Worm (Caenorhabditis elegans) whole organism, L1 larva: Measurements from ENCODE around the gene F37B4.10.

Source experiments
- C04F5.9 ChIP-seq: sonication (generic microtip); optimal IDR thresholded peaks from 2 replicates; lab custom pipeline; 2016; ENCODE audit warnings: missing genetic modification characterization, missing compliant biosample characterization
- C16A3.4 ChIP-seq: fragments of 150-350 bp; optimal IDR thresholded peaks from 2 replicates; lab custom pipeline; 2014; ENCODE audit warnings: missing biosample characterization, missing genetic modification characterization
- C34B4.2 ChIP-seq: sonication (generic microtip); optimal IDR thresholded peaks from 2 replicates; lab custom pipeline; 2017; ENCODE audit warnings: mild to moderate bottlenecking, missing genetic modification characterization, missing compliant biosample characterization
- Y116A8C.19 ChIP-seq: sonication (generic microtip); optimal IDR thresholded peaks from 2 replicates; lab custom pipeline; 2016; ENCODE audit warnings: missing compliant biosample characterization, missing genetic modification characterization, borderline replicate concordance
- ama-1 ChIP-seq: fragments of 150-350 bp; optimal IDR thresholded peaks from 2 replicates; lab custom pipeline; 2014
- ceh-90 ChIP-seq: sonication (generic microtip); optimal IDR thresholded peaks from 2 replicates; lab custom pipeline; 2016; ENCODE audit warnings: missing genetic modification characterization, missing compliant biosample characterization
- ces-1 ChIP-seq: fragments of 150-350 bp; optimal IDR thresholded peaks from 2 replicates; lab custom pipeline; 2014; ENCODE audit warnings: missing biosample characterization, missing genetic modification reagents, missing genetic modification characterization
- dpl-1 ChIP-seq, 3 experiments: fragments of 150-350 bp in 2 of 3; sonication (generic microtip) in 1 of 3; optimal IDR thresholded peaks; 2 replicates each; lab custom pipeline; 2014 to 2017; ENCODE audit warnings: missing biosample characterization in 3 of 3, missing genetic modification characterization in 3 of 3, missing genetic modification reagents in 3 of 3
- efl-1 ChIP-seq, 4 experiments: fragments of 150-350 bp; optimal IDR thresholded peaks in 3 of 4; peaks in 1 of 4; 1 replicate in 1 of 4; 2 replicates in 3 of 4; lab custom pipeline; 2014; ENCODE audit warnings: missing biosample characterization in 2 of 4, missing genetic modification characterization in 2 of 4, missing genetic modification reagents in 2 of 4
- efl-3 ChIP-seq: fragments of 200-800 bp; sonication (Bioruptor generic); optimal IDR thresholded peaks from 2 replicates; lab custom pipeline; 2018; ENCODE audit warnings: mild to moderate bottlenecking, missing genetic modification characterization, missing compliant biosample characterization
- egl-13 ChIP-seq: sonication (generic microtip); optimal IDR thresholded peaks from 2 replicates; lab custom pipeline; 2016; ENCODE audit warnings: missing genotype, missing genetic modification reagents, missing genetic modification characterization, missing compliant biosample characterization
- elt-3 ChIP-seq, 6 experiments: fragments of 150-350 bp in 1 of 6; sonication (generic microtip); optimal IDR thresholded peaks; 2 replicates each; lab custom pipeline; 2017 to 2018; ENCODE audit warnings: missing biosample characterization in 6 of 6, missing genetic modification characterization in 6 of 6, inconsistent platforms in 1 of 6
- ets-5 ChIP-seq: fragments of 200-800 bp; sonication (Bioruptor generic); IDR thresholded peaks from 2 replicates; pipeline ENCODE4 v1.3.6; 2022; ENCODE audit warnings: missing genetic modification characterization, missing compliant biosample characterization
- fkh-8 ChIP-seq: sonication (generic microtip); optimal IDR thresholded peaks from 2 replicates; lab custom pipeline; 2016; ENCODE audit warnings: mild to moderate bottlenecking, missing genetic modification characterization, missing compliant biosample characterization
- fos-1 ChIP-seq: fragments of 150-350 bp; optimal IDR thresholded peaks from 2 replicates; lab custom pipeline; 2014; ENCODE audit warnings: missing biosample characterization, missing genetic modification characterization
- hlh-4 ChIP-seq: sonication (generic microtip); optimal IDR thresholded peaks from 2 replicates; lab custom pipeline; 2016; ENCODE audit warnings: mild to moderate bottlenecking, missing genetic modification characterization, missing compliant biosample characterization
- irx-1 ChIP-seq: sonication (generic microtip); optimal IDR thresholded peaks from 2 replicates; lab custom pipeline; 2016; ENCODE audit warnings: missing genetic modification characterization, missing compliant biosample characterization
- isw-1 ChIP-seq: fragments of 200-800 bp; sonication (Bioruptor generic); IDR thresholded peaks from 2 replicates; pipeline ENCODE4 v1.3.6; 2022; ENCODE audit warnings: missing genetic modification characterization, missing compliant biosample characterization
- lin-14 ChIP-seq: fragments of 200-800 bp; sonication (Bioruptor generic); optimal IDR thresholded peaks from 2 replicates; lab custom pipeline; 2018; ENCODE audit warnings: mild to moderate bottlenecking, missing genetic modification characterization, moderate library complexity, missing compliant biosample characterization
- lin-35 ChIP-seq, 2 experiments: fragments of 150-350 bp; optimal IDR thresholded peaks; 2 replicates each; lab custom pipeline; 2014; ENCODE audit warnings: missing biosample characterization in 2 of 2, missing genetic modification characterization in 2 of 2, missing genetic modification reagents in 2 of 2
- lsy-2 ChIP-seq, 2 experiments: fragments of 150-350 bp; optimal IDR thresholded peaks; 2 replicates each; lab custom pipeline; 2014; ENCODE audit warnings: missing biosample characterization in 2 of 2, missing genetic modification characterization in 2 of 2
- mdl-1 ChIP-seq, 2 experiments: fragments of 150-350 bp; optimal IDR thresholded peaks; 2 replicates each; lab custom pipeline; 2014 to 2017; ENCODE audit warnings: missing biosample characterization in 2 of 2, missing genetic modification characterization in 2 of 2, inconsistent platforms in 1 of 2
- nhr-19 ChIP-seq: fragments of 200-800 bp; sonication (Bioruptor generic); conservative IDR thresholded peaks from 2 replicates; pipeline ENCODE4 v1.3.6; 2022; ENCODE audit warnings: missing genetic modification characterization, missing compliant biosample characterization
- nhr-20 ChIP-seq: sonication (generic microtip); optimal IDR thresholded peaks from 2 replicates; lab custom pipeline; 2016; ENCODE audit warnings: mild to moderate bottlenecking, missing genetic modification characterization, missing compliant biosample characterization
- nhr-237 ChIP-seq: fragments of 150-350 bp; optimal IDR thresholded peaks from 2 replicates; lab custom pipeline; 2014; ENCODE audit warnings: missing biosample characterization, missing genetic modification characterization
- nhr-28 ChIP-seq: fragments of 150-350 bp; optimal IDR thresholded peaks from 2 replicates; lab custom pipeline; 2014; ENCODE audit warnings: missing biosample characterization, missing genetic modification characterization
- nhr-47 ChIP-seq: sonication (generic microtip); optimal IDR thresholded peaks from 2 replicates; lab custom pipeline; 2016; ENCODE audit warnings: mild to moderate bottlenecking, missing genetic modification characterization, moderate library complexity, missing compliant biosample characterization
- nhr-71 ChIP-seq: sonication (generic microtip); optimal IDR thresholded peaks from 2 replicates; lab custom pipeline; 2016; ENCODE audit warnings: mild to moderate bottlenecking, missing genetic modification characterization, moderate library complexity, missing compliant biosample characterization
- nhr-76 ChIP-seq: sonication (generic microtip); optimal IDR thresholded peaks from 2 replicates; lab custom pipeline; 2017; ENCODE audit warnings: missing biosample characterization, missing genetic modification characterization
- nhr-90 ChIP-seq: sonication (generic microtip); optimal IDR thresholded peaks from 2 replicates; lab custom pipeline; 2016; ENCODE audit warnings: mild to moderate bottlenecking, missing genetic modification characterization, missing compliant biosample characterization; ENCODE audit not compliant: poor library complexity
- pqm-1 ChIP-seq: sonication (generic microtip); optimal IDR thresholded peaks from 3 replicates; lab custom pipeline; 2017; ENCODE audit warnings: missing biosample characterization, missing genetic modification characterization
- rnt-1 ChIP-seq: sonication (generic microtip); optimal IDR thresholded peaks from 2 replicates; lab custom pipeline; 2016; ENCODE audit warnings: mild to moderate bottlenecking, missing genetic modification characterization, moderate library complexity, missing compliant biosample characterization
- skn-1 ChIP-seq: fragments of 150-350 bp; optimal IDR thresholded peaks from 2 replicates; lab custom pipeline; 2014; ENCODE audit warnings: missing biosample characterization, missing genetic modification characterization
- snpc-4 ChIP-seq: fragments of 150-350 bp; optimal IDR thresholded peaks from 2 replicates; lab custom pipeline; 2014; ENCODE audit warnings: missing biosample characterization, missing genetic modification characterization
- sup-37 ChIP-seq: fragments of 200-800 bp; sonication (Bioruptor generic); optimal IDR thresholded peaks from 2 replicates; lab custom pipeline; 2018; ENCODE audit warnings: mild to moderate bottlenecking, missing genetic modification characterization, missing compliant biosample characterization
- unc-130 ChIP-seq: fragments of 150-350 bp; optimal IDR thresholded peaks from 2 replicates; lab custom pipeline; 2017; ENCODE audit warnings: missing biosample characterization, missing genetic modification characterization, inconsistent platforms
- unc-62 ChIP-seq: fragments of 150-350 bp; optimal IDR thresholded peaks from 2 replicates; lab custom pipeline; 2014; ENCODE audit warnings: missing biosample characterization, missing genetic modification reagents, missing genetic modification characterization
- unc-86 ChIP-seq: sonication (generic microtip); optimal IDR thresholded peaks from 2 replicates; lab custom pipeline; 2016; ENCODE audit warnings: missing genetic modification characterization, missing compliant biosample characterization
- xbp-1 ChIP-seq: sonication (generic microtip); optimal IDR thresholded peaks from 2 replicates; lab custom pipeline; 2016; ENCODE audit warnings: missing genetic modification characterization, missing compliant biosample characterization
- ztf-4 ChIP-seq: fragments of 150-350 bp; optimal IDR thresholded peaks from 2 replicates; lab custom pipeline; 2014; ENCODE audit warnings: missing biosample characterization, missing genetic modification characterization

The F37B4.10 gene

DNA sequence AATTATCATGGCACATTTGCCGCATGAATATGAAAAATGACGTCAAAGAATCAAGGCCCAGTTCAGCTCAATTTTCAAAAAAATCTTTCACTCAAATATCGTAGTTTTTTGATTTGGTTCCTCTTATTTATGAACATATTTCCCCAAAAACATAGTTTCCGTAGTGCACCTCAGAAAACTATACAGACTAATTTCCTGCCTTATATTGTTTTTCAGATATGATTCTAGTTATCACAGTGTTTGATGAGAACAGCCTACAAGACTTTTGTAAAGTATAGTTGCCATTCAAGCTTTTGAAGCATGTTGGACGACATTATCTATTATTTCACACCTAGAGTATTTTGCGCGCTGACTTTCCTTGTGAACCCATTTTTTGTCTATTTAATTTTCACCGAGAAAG is 44.7 kb downstream of the F37B4.10 start, which contains the start of gene srj-50:
srj-50 (plus strand) TSS at position 301 of the 400 bp plus-strand sequence.
- TF ChIP-seq C04F5.9 (tag; lab: Kevin White, UChicago) (no peak), mdl-1 (tag; optimal IDR thresholded peaks at IDR 0.05; lab: Kevin White, UChicago) (no peak), ets-5 (GFP tag; lab: Robert Waterston, UW) (no peak), nhr-76 (tag; lab: Kevin White, UChicago) (no peak), xbp-1 (tag; lab: Kevin White, UChicago) (no peak), lsy-2 (tag; optimal IDR thresholded peaks at IDR 0.05; lab: Kevin White, UChicago) (no peak), fos-1 (tag; lab: Kevin White, UChicago) (no peak), lin-35 (GFP tag; optimal IDR thresholded peaks at IDR 0.05; lab: Kevin White, UChicago) (no peak), ztf-4 (no peak), ces-1 (GFP tag; lab: Kevin White, UChicago) (no peak), hlh-4 (tag; lab: Kevin White, UChicago) (no peak), lin-14 (GFP tag; lab: Kevin White, UChicago) (no peak), ama-1 (lab: Kevin White, UChicago) (no peak), nhr-47 (no peak), ceh-90 (tag; lab: Kevin White, UChicago) (no peak)

DNA sequence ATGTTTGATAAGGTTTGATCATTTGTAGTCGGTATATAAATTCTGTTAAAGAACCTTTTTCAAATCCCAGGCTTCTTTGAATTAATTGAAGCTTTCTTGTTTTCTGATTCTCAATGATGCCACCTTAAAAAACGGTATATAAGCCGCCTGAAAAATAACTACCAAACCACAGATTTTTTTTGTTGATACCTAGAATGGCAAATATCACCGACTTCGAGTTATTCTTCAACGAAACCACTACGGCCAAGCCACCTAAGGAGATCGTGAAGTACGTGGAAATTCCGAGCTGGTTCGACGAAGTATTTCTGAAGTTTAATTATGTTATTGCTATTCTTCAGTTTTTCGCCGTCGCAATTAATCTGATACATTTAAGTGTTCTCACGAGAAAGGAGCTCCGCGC is 46.6 kb downstream of the F37B4.10 start, which contains the start of gene srw-2:
srw-2 (plus strand) TSS at position 62 of the 400 bp plus-strand sequence.
- TF ChIP-seq rnt-1 (tag; lab: Kevin White, UChicago) (no peak), skn-1 (tag; lab: Kevin White, UChicago) (no peak), nhr-19 (GFP tag; lab: Robert Waterston, UW) (no peak), sup-37 (GFP tag; lab: Kevin White, UChicago) (no peak), efl-1 (optimal IDR thresholded peaks at IDR 0.05; lab: Kevin White, UChicago) (no peak), efl-1 (GFP tag; optimal IDR thresholded peaks at IDR 0.05 in 1 of 2; lab: Kevin White, UChicago) (no peak), hlh-4 (tag; lab: Kevin White, UChicago) (no peak), ama-1 (lab: Kevin White, UChicago) (no peak), xbp-1 (tag; lab: Kevin White, UChicago) (no peak), ets-5 (GFP tag; lab: Robert Waterston, UW) (no peak), lin-14 (GFP tag; lab: Kevin White, UChicago) (no peak), nhr-20 (tag; lab: Kevin White, UChicago) (no peak), nhr-71 (tag; lab: Kevin White, UChicago) (no peak), fkh-8 (no peak), elt-3 (tag; optimal IDR thresholded peaks at IDR 0.05; lab: Kevin White, UChicago) (no peak), unc-130 (tag; lab: Kevin White, UChicago) (no peak), nhr-28 (tag; lab: Kevin White, UChicago) (no peak), nhr-90 (no peak), egl-13 (tag; lab: Kevin White, UChicago) (no peak), ces-1 (GFP tag; lab: Kevin White, UChicago) (no peak), snpc-4 (tag; lab: Kevin White, UChicago) (no peak)

DNA sequence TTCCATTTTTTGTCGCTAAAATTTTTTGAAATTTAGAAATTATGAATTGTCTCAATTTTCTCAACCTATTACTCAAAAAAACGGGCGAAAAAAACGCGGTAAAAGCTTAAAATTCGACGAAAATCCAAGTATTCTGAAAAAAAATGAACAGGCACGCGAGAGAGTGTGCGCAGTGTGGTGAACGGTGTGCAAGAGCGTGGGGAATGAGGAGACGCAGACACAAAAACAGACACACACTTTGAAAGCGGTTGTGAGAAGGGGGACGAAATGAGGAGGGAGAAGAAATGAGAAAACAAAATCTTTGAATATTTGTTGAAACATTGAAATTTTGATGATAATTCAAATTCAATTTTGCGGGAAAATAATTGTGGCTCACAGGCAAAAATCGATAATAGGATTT is 50.6 kb downstream of the F37B4.10 start, which contains the start of gene T03D3.5:
T03D3.5 (minus strand) TSS at position 21 of the 400 bp plus-strand sequence.
- no peak for TF ChIP-seq unc-62 (GFP tag; lab: Kevin White, UChicago)
- TF ChIP-seq nhr-76 (tag; lab: Kevin White, UChicago): no peak
- no peak for TF ChIP-seq isw-1 (GFP tag; lab: Robert Waterston, UW)
- no peak for TF ChIP-seq irx-1 (tag; lab: Kevin White, UChicago)
- TF ChIP-seq efl-1 (optimal IDR thresholded peaks at IDR 0.05; lab: Kevin White, UChicago): peak; percentile 61 to 65
- TF ChIP-seq efl-1 (GFP tag; optimal IDR thresholded peaks at IDR 0.05 in 1 of 2; lab: Kevin White, UChicago): peak in 1 of 2 experiments; percentile 92
- no peak for TF ChIP-seq Y116A8C.19
- peak in 2 of 3 experiments; percentile 19 to 20 for TF ChIP-seq dpl-1 (GFP tag; optimal IDR thresholded peaks at IDR 0.05; lab: Kevin White, UChicago)
- TF ChIP-seq C34B4.2 (tag; lab: Kevin White, UChicago): no peak
- TF ChIP-seq, all 84 proteins: peak for 2

DNA sequence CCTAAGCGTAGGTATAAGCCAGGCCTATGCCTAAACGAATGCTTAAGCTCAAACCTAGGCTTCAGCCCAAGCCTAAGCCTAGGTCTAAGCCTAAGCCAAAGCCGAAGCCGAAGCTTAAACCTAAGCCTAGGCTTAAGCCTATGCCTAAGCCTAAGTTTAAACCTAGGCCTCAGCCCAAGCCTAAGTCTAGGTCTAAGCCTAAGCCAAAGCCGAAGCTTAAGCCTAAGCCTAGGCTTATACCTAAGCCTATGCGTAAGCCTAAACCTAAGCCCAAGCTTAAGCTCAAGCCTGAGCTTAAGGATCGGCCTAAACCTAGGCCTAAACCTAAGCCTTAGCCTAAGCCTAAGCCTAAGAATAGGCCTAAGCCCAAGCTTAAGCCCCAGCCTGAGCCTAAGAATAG is 51.4 kb downstream of the F37B4.10 start:
- TF ChIP-seq unc-86 (tag; lab: Kevin White, UChicago) (no peak), skn-1 (tag; lab: Kevin White, UChicago) (no peak), egl-13 (tag; lab: Kevin White, UChicago) (no peak), ceh-90 (tag; lab: Kevin White, UChicago) (no peak), pqm-1 (no peak), mdl-1 (tag; optimal IDR thresholded peaks at IDR 0.05; lab: Kevin White, UChicago) (no peak), lin-35 (GFP tag; optimal IDR thresholded peaks at IDR 0.05; lab: Kevin White, UChicago) (no peak), ets-5 (GFP tag; lab: Robert Waterston, UW) (no peak), efl-3 (GFP tag; lab: Kevin White, UChicago) (no peak), C16A3.4 (no peak), nhr-237 (tag; lab: Kevin White, UChicago) (no peak)
